Worm (Caenorhabditis elegans) whole organism, L2 larva: ENCODE data around the gene ZK899.3.
"Not testable (repeated sequence)": the region's sequence is repeated elsewhere in the genome, so short reads cannot be mapped to it uniquely, and the experiment has no call there.

Experiments
- C34F6.9 ChIP-seq: fragments of 150-350 bp; optimal IDR thresholded peaks from 2 replicates; lab custom pipeline; 2014; ENCODE audit warnings: missing biosample characterization, missing genetic modification characterization
- F13H6.1 ChIP-seq: sonication (generic microtip); optimal IDR thresholded peaks from 2 replicates; lab custom pipeline; 2016; ENCODE audit warnings: missing genetic modification characterization, missing compliant biosample characterization
- R02D3.7 ChIP-seq: fragments of 150-350 bp; optimal IDR thresholded peaks from 2 replicates; lab custom pipeline; 2014; ENCODE audit warnings: missing biosample characterization, missing genetic modification characterization
- Y55F3AM.14 ChIP-seq: fragments of 200-800 bp; sonication (Bioruptor generic); optimal IDR thresholded peaks from 2 replicates; lab custom pipeline; 2018; ENCODE audit warnings: mild to moderate bottlenecking, missing genetic modification characterization, missing compliant biosample characterization
- alr-1 ChIP-seq: fragments of 150-350 bp; optimal IDR thresholded peaks from 2 replicates; lab custom pipeline; 2014; ENCODE audit warnings: missing biosample characterization, missing genetic modification characterization
- ama-1 ChIP-seq: fragments of 150-350 bp; optimal IDR thresholded peaks from 2 replicates; lab custom pipeline; 2018; ENCODE audit warnings: inconsistent platforms
- blmp-1 ChIP-seq: sonication (generic microtip); optimal IDR thresholded peaks from 2 replicates; lab custom pipeline; 2017; ENCODE audit warnings: missing genetic modification characterization, mild to moderate bottlenecking, missing compliant biosample characterization, antibody characterized with exemption, moderate library complexity; ENCODE audit not compliant: insufficient read depth
- ceh-16 ChIP-seq: fragments of 150-350 bp; optimal IDR thresholded peaks from 2 replicates; lab custom pipeline; 2014; ENCODE audit warnings: missing biosample characterization, missing genetic modification characterization
- ceh-82 ChIP-seq: fragments of 150-350 bp; optimal IDR thresholded peaks from 2 replicates; lab custom pipeline; 2014; ENCODE audit warnings: missing biosample characterization, missing genetic modification characterization
- crh-2 ChIP-seq: sonication (generic microtip); optimal IDR thresholded peaks from 2 replicates; lab custom pipeline; 2017; ENCODE audit warnings: missing biosample characterization, missing genetic modification characterization
- dmd-4 ChIP-seq: sonication (generic microtip); optimal IDR thresholded peaks from 2 replicates; lab custom pipeline; 2017; ENCODE audit warnings: missing biosample characterization, missing genetic modification characterization
- egl-27 ChIP-seq: sonication (generic microtip); optimal IDR thresholded peaks from 3 replicates; lab custom pipeline; 2017; ENCODE audit warnings: missing biosample characterization, missing genetic modification reagents, missing genetic modification characterization
- elt-1 ChIP-seq: fragments of 150-350 bp; optimal IDR thresholded peaks from 2 replicates; lab custom pipeline; 2014; ENCODE audit warnings: missing biosample characterization, missing genetic modification characterization
- elt-3 ChIP-seq: sonication (generic microtip); optimal IDR thresholded peaks from 2 replicates; lab custom pipeline; 2017; ENCODE audit warnings: missing biosample characterization, missing genetic modification characterization
- fos-1 ChIP-seq: fragments of 150-350 bp; optimal IDR thresholded peaks from 2 replicates; lab custom pipeline; 2014; ENCODE audit warnings: missing biosample characterization, missing genetic modification characterization
- lin-13 ChIP-seq: fragments of 150-350 bp; optimal IDR thresholded peaks from 2 replicates; lab custom pipeline; 2014; ENCODE audit warnings: missing biosample characterization, missing genetic modification reagents, missing genetic modification characterization
- lin-39 ChIP-seq: fragments of 150-350 bp; optimal IDR thresholded peaks from 2 replicates; lab custom pipeline; 2014; ENCODE audit warnings: missing biosample characterization, missing genetic modification reagents, missing genetic modification characterization
- lsy-2 ChIP-seq, 2 experiments: fragments of 150-350 bp in 1 of 2; sonication (generic microtip) in 1 of 2; optimal IDR thresholded peaks; 2 replicates each; lab custom pipeline; 2014 to 2017; ENCODE audit warnings: missing biosample characterization in 2 of 2, missing genetic modification characterization in 2 of 2
- mab-5 ChIP-seq: fragments of 150-350 bp; optimal IDR thresholded peaks from 2 replicates; lab custom pipeline; 2014; ENCODE audit warnings: missing biosample characterization, missing genetic modification characterization
- mbf-1 ChIP-seq: sonication (generic microtip); optimal IDR thresholded peaks from 2 replicates; lab custom pipeline; 2017; ENCODE audit warnings: missing biosample characterization, missing genetic modification characterization
- mdl-1 ChIP-seq, 2 experiments: fragments of 150-350 bp in 1 of 2; sonication (generic microtip) in 1 of 2; optimal IDR thresholded peaks; 2 replicates each; lab custom pipeline; 2017; ENCODE audit warnings: missing biosample characterization in 2 of 2, missing genetic modification characterization in 2 of 2
- nhr-10 ChIP-seq: sonication (generic microtip); optimal IDR thresholded peaks from 2 replicates; lab custom pipeline; 2017; ENCODE audit warnings: missing biosample characterization, missing genetic modification characterization
- nhr-11 ChIP-seq: fragments of 150-350 bp; optimal IDR thresholded peaks from 2 replicates; lab custom pipeline; 2014; ENCODE audit warnings: missing biosample characterization, missing genetic modification characterization
- nhr-12 ChIP-seq: fragments of 150-350 bp; optimal IDR thresholded peaks from 2 replicates; lab custom pipeline; 2014; ENCODE audit warnings: missing biosample characterization, missing genetic modification characterization
- nhr-129 ChIP-seq: fragments of 150-350 bp; optimal IDR thresholded peaks from 2 replicates; lab custom pipeline; 2014; ENCODE audit warnings: missing biosample characterization, missing genetic modification characterization
- nhr-21 ChIP-seq: fragments of 150-350 bp; optimal IDR thresholded peaks from 2 replicates; lab custom pipeline; 2014; ENCODE audit warnings: missing biosample characterization, missing genetic modification characterization
- nhr-23 ChIP-seq: fragments of 150-350 bp; optimal IDR thresholded peaks from 2 replicates; lab custom pipeline; 2014; ENCODE audit warnings: missing biosample characterization, missing genetic modification reagents, missing genetic modification characterization
- nhr-237 ChIP-seq: fragments of 150-350 bp; optimal IDR thresholded peaks from 2 replicates; lab custom pipeline; 2014; ENCODE audit warnings: missing biosample characterization, missing genetic modification characterization
- nhr-25 ChIP-seq: fragments of 150-350 bp; sonication (generic microtip); optimal IDR thresholded peaks from 3 replicates; lab custom pipeline; 2014; ENCODE audit warnings: missing biosample characterization, missing genetic modification characterization
- nhr-6 ChIP-seq: fragments of 150-350 bp; optimal IDR thresholded peaks from 2 replicates; lab custom pipeline; 2014; ENCODE audit warnings: missing biosample characterization, missing genetic modification characterization
- nhr-77 ChIP-seq: fragments of 150-350 bp; optimal IDR thresholded peaks from 2 replicates; lab custom pipeline; 2014; ENCODE audit warnings: missing biosample characterization, missing genetic modification characterization
- peb-1 ChIP-seq: fragments of 150-350 bp; optimal IDR thresholded peaks from 2 replicates; lab custom pipeline; 2014; ENCODE audit warnings: missing biosample characterization, missing genetic modification characterization
- sem-4 ChIP-seq: fragments of 150-350 bp; optimal IDR thresholded peaks from 2 replicates; lab custom pipeline; 2014; ENCODE audit warnings: missing biosample characterization, missing genetic modification reagents, missing genetic modification characterization
- skn-1 ChIP-seq: sonication (generic microtip); optimal IDR thresholded peaks from 2 replicates; lab custom pipeline; 2017; ENCODE audit warnings: missing biosample characterization, missing genetic modification characterization
- sma-9 ChIP-seq, 2 experiments: fragments of 150-350 bp in 1 of 2; sonication (generic microtip) in 1 of 2; optimal IDR thresholded peaks; 2 replicates each; lab custom pipeline; 2014 to 2016; ENCODE audit warnings: missing genetic modification characterization in 2 of 2, mild to moderate bottlenecking in 1 of 2, missing biosample characterization in 1 of 2, missing compliant biosample characterization in 1 of 2, missing genetic modification reagents in 1 of 2, moderate library complexity in 1 of 2
- snpc-4 ChIP-seq: fragments of 150-350 bp; optimal IDR thresholded peaks from 2 replicates; lab custom pipeline; 2014; ENCODE audit warnings: missing biosample characterization, missing genetic modification characterization
- unc-62 ChIP-seq: fragments of 150-350 bp; optimal IDR thresholded peaks from 2 replicates; lab custom pipeline; 2014; ENCODE audit warnings: missing biosample characterization, missing genetic modification reagents, missing genetic modification characterization
- zag-1 ChIP-seq: fragments of 150-350 bp; optimal IDR thresholded peaks from 2 replicates; lab custom pipeline; 2014; ENCODE audit warnings: missing biosample characterization, missing genetic modification characterization
- ztf-11 ChIP-seq: sonication (generic microtip); optimal IDR thresholded peaks from 2 replicates; lab custom pipeline; 2017; ENCODE audit warnings: missing biosample characterization, missing genetic modification characterization
- ztf-4 ChIP-seq: fragments of 150-350 bp; optimal IDR thresholded peaks from 2 replicates; lab custom pipeline; 2014; ENCODE audit warnings: missing biosample characterization, missing genetic modification characterization

The ZK899.3 gene

DNA sequence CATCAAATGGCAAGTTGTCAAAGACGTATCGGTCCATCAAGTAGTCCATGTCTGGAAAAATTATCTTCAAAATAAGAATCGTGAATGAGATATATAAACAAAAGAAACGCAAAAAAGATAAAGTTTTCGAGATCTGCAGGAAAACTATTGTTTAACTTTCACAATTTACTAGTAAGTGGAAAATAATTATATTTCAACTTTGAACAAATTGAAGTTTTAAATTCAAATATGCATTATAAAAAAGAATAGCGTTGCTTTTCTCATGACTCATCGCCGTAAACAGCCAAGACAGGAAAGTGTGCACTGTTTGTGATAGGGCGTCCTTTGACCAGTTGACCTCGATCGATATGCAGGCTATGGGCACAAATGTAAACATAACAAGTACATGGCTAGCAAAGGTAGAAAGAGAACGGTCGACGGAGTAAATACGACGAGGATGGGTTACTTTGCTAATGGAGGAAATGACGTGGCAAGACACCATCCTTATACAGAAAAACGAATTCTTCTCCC is 949 bp upstream of the ZK899.3 start, which contains the start of gene ZK899.2:
Gene ZK899.2, minus strand, starts transcription at position 51 of the 510 bp plus-strand sequence.
- TF ChIP-seq Y55F3AM.14: no peak
- TF ChIP-seq ztf-4 (tag; lab: Kevin White, UChicago): no peak
- no peak for TF ChIP-seq nhr-237 (tag; lab: Kevin White, UChicago)

DNA sequence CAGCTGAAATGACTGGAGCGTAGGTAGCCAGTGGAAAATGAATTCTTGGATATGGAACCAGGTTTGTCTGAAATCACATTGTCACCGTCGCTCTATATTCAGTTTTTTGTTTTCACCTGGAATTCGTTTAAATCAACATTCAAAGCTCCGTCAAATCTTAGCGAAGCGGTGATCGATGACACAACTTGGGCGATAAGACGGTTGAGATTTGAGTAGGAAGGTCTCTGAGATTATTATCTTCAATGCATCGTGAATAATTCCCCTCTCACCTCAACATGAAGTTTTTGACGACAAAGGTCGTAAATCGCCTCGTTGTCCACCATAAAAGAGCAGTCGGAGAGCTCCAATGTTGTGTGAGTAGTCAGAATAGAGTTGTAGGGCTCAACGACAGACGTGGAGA is 3.6 kb downstream of the ZK899.3 start:
- TF ChIP-seq sma-9 (GFP tag; optimal IDR thresholded peaks at IDR 0.05; lab: Kevin White, UChicago) (no peak), sma-9 (tag; optimal IDR thresholded peaks at IDR 0.05; lab: Kevin White, UChicago) (no peak), dmd-4 (tag; lab: Kevin White, UChicago) (no peak), ztf-4 (tag; lab: Kevin White, UChicago) (no peak), nhr-237 (tag; lab: Kevin White, UChicago) (no peak), skn-1 (no peak), Y55F3AM.14 (no peak), elt-1 (tag; lab: Kevin White, UChicago) (peak; percentile 34), nhr-25 (no peak), ceh-16 (peak; percentile 72), mdl-1 (tag; optimal IDR thresholded peaks at IDR 0.05; lab: Kevin White, UChicago) (no peak)

DNA sequence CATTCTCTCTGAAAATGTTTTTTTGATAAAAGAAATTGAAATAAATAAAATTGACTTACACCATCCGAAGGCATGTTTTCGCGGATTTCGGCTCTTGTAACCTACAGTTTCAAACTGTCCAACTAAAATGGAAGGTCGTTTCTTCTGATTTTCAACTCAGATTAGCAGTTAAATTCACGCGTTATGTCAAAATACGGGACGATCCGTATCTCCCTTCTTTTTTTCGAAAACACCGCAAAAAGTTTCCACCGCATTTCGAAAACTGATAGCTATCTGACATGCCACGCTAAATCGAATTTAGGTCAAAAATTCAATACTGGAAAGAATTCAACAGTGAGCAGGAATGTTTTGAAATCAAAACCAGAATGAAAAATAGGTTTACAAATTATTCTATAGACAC is 5.2 kb downstream of the ZK899.3 start, which contains the start of gene tba-8:
Gene tba-8, minus strand, starts transcription at position 207 of the 400 bp plus-strand sequence.
- TF ChIP-seq ama-1 (lab: Kevin White, UChicago) (no peak), lsy-2 (tag; optimal IDR thresholded peaks at IDR 0.05; lab: Kevin White, UChicago) (no peak), nhr-6 (no peak), C34F6.9 (tag; lab: Kevin White, UChicago) (no peak), nhr-10 (no peak), F13H6.1 (tag; lab: Kevin White, UChicago) (no peak), blmp-1 (tag; lab: Kevin White, UChicago) (no peak), nhr-11 (tag; lab: Kevin White, UChicago) (no peak), skn-1 (no peak), lin-13 (GFP tag; lab: Kevin White, UChicago) (no peak)

DNA sequence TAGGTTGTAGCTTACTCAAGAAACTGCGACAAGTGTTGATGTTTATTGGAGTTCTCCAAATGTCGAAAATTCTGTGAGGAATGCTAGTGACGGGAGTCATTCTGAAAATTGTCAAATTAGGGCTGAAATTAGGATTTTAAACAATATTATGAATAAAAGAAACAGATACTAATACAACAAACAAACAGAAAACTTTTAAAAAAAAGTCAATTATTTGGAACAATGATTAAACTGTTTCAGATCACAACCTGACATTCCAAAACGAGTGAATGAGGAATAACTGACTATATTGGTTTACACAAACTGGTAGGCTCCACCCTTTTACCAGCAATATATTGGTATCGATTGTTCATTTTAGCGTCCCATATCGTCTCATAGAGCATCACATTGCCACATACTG is 7.9 kb downstream of the ZK899.3 start, which contains the start of gene ZK899.5:
Gene ZK899.5, minus strand, starts transcription at position 101 of the 400 bp plus-strand sequence.
- TF ChIP-seq F13H6.1 (tag; lab: Kevin White, UChicago); mab-5; nhr-12 (tag; lab: Kevin White, UChicago): not testable (repeated sequence)

DNA sequence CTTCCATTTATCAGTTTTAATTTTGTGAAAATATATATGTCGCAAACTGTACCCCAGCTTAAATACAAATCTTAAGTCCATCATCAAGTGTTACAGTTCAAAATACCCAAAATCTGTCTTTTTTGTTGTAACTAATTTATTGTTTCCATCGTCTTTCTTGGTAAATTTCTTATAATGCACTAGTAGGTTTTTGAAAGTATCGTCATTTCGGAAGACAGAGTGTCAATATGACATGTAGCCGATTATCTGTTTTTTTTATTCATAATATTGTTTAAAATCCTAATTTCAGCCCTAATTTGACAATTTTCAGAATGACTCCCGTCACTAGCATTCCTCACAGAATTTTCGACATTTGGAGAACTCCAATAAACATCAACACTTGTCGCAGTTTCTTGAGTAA is 10.1 kb downstream of the ZK899.3 start, which contains the start of gene ZK899.6:
Gene ZK899.6, plus strand, starts transcription at position 301 of the 400 bp plus-strand sequence.
- not testable (repeated sequence) for TF ChIP-seq nhr-129 (tag; lab: Kevin White, UChicago); C34F6.9 (tag; lab: Kevin White, UChicago); egl-27
- TF ChIP-seq, all 48 proteins: peak for 0; not testable (repeated sequence) for 48

DNA sequence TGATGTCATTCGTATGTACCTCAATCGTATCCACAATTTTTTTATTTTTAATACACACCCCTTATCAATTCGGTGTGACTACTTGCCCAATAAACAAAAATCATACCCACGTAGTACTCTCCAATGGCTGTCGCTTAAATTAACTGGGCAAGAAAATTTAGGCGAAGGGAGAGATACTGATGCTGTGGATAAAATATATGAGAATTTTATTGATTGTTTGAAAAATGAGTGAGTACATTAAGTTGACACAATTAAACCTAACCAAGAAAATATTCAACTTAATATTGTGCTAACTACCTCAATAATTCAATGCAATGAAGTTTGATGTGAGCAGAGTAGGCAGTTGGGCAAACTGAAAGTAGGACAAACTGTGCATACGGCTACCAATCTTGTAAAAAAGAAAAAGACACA is 12.8 kb downstream of the ZK899.3 start:
- TF ChIP-seq alr-1 (tag; lab: Kevin White, UChicago) (peak; percentile 39), sma-9 (GFP tag; optimal IDR thresholded peaks at IDR 0.05; lab: Kevin White, UChicago) (peak; percentile 99), sma-9 (tag; optimal IDR thresholded peaks at IDR 0.05; lab: Kevin White, UChicago) (no peak), Y55F3AM.14 (peak; percentile 96), blmp-1 (tag; lab: Kevin White, UChicago) (peak; percentile 93), lin-13 (GFP tag; lab: Kevin White, UChicago) (peak; percentile 99), nhr-23 (tag; lab: Kevin White, UChicago) (no peak), nhr-77 (tag; lab: Kevin White, UChicago) (peak; percentile 100), peb-1 (peak; percentile 48), elt-1 (tag; lab: Kevin White, UChicago) (no peak), R02D3.7 (tag; lab: Kevin White, UChicago) (peak; percentile 82), zag-1 (tag; lab: Kevin White, UChicago) (peak; percentile 99), nhr-10 (peak; percentile 99), unc-62 (GFP tag; lab: Kevin White, UChicago) (peak; percentile 97), ama-1 (lab: Kevin White, UChicago) (no peak), nhr-6 (peak; percentile 99), mbf-1 (peak; percentile 79), nhr-21 (tag; lab: Kevin White, UChicago) (peak; percentile 100), ceh-82 (tag; lab: Kevin White, UChicago) (peak; percentile 96), crh-2 (peak; percentile 100), nhr-237 (tag; lab: Kevin White, UChicago) (peak; percentile 100), ztf-11 (tag; lab: Kevin White, UChicago) (peak; percentile 86), ztf-4 (tag; lab: Kevin White, UChicago) (peak; percentile 98), elt-3 (peak; percentile 86), sem-4 (tag; lab: Kevin White, UChicago) (peak; percentile 98), nhr-11 (tag; lab: Kevin White, UChicago) (peak; percentile 85), fos-1 (tag; lab: Kevin White, UChicago) (peak; percentile 100), lsy-2 (tag; optimal IDR thresholded peaks at IDR 0.05; lab: Kevin White, UChicago) (peak; percentile 96 to 98), snpc-4 (tag; lab: Kevin White, UChicago) (peak; percentile 90), lin-39 (tag; lab: Kevin White, UChicago) (peak; percentile 99)
